Worm (Caenorhabditis elegans): Measurements from ENCODE around the gene pax-3.

DNA sequence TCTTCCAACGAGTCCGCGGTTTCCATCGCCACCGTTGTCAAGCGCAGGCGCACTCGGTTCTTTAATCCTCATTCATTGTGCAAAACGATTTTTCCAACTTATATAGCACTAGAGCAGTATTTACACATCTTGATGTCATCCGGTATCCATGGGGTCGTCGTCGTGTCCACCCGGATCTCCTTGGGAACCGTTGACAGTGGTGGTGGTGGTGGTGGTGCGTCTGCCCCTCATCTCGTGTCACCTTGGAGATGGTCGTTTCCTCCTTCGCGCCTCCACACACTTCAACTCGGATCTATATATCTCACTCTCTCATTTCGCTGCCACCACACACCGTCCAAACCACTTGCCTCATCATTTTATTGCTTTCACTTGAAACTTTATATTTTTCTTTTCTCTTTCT, 16.4 kb downstream of the pax-3 start:
- TF ChIP-seq C38D4.7 (GFP tag; optimal IDR thresholded peaks at IDR 0.05) (no peak), pros-1 (tag; optimal IDR thresholded peaks at IDR 0.05) (no peak), ama-1 (optimal IDR thresholded peaks at IDR 0.05) (no peak), pha-4 (tag; optimal IDR thresholded peaks at IDR 0.05) (no peak)
